Worm (Caenorhabditis elegans) whole organism, midembryonic: Measurements from ENCODE around the gene K08D8.3.

ENCODE experiments used
- T22C8.4 ChIP-seq: fragments of 200-800 bp; sonication (Bioruptor generic); IDR thresholded peaks from 2 replicates; pipeline ENCODE4 v1.3.6; 2022; ENCODE audit warnings: missing genetic modification characterization, missing compliant biosample characterization
- cog-1 ChIP-seq: sonication (generic microtip); optimal IDR thresholded peaks from 2 replicates; lab custom pipeline; 2016; ENCODE audit warnings: missing genetic modification characterization, missing compliant biosample characterization
- flt-1 ChIP-seq: fragments of 200-800 bp; sonication (Bioruptor generic); IDR thresholded peaks from 2 replicates; pipeline ENCODE4 v1.3.6; 2022; ENCODE audit warnings: missing genetic modification characterization, missing compliant biosample characterization
- klf-2 ChIP-seq: fragments of 200-800 bp; sonication (Bioruptor generic); conservative IDR thresholded peaks from 2 replicates; pipeline ENCODE4 v1.3.6; 2022; ENCODE audit warnings: missing genetic modification reagents, missing genetic modification characterization, missing compliant biosample characterization
- med-1 ChIP-seq: sonication (generic microtip); optimal IDR thresholded peaks from 2 replicates; lab custom pipeline; 2017; ENCODE audit warnings: missing genetic modification characterization, mild to moderate bottlenecking, missing compliant biosample characterization, antibody characterized with exemption, missing genetic modification reagents; ENCODE audit not compliant: insufficient read depth
- ref-1 ChIP-seq: fragments of 200-800 bp; sonication (Bioruptor generic); conservative IDR thresholded peaks from 2 replicates; pipeline ENCODE4 v1.3.6; 2022; ENCODE audit warnings: missing genetic modification reagents, missing genetic modification characterization, missing compliant biosample characterization
- ztf-29 ChIP-seq: fragments of 200-800 bp; sonication (Bioruptor generic); IDR thresholded peaks from 2 replicates; pipeline ENCODE4 v1.3.6; 2022; ENCODE audit warnings: missing genetic modification reagents, missing genetic modification characterization, missing compliant biosample characterization

DNA sequence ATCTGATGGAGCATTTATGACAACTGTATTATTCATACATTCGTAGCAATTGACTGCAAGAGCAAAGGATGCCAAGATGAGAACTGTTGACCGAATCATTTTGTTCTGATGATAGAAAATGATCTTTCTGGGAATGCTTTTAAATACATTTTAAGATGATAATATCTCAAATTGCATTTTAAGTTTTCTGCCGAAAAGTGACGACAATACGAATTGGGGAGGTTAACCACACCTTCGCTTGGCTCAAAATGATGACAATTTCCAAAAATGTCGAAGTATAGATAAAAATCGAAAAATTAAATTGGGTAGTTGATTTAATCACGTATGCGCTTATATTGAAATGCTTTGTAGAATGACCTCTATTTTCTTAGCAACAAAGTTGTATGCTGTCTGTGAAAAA lies 34.8 kb upstream of the K08D8.3 start, which contains the start of gene dod-24:
- no peak for TF ChIP-seq cog-1
- no peak for TF ChIP-seq flt-1 (GFP tag; lab: Robert Waterston, UW)
- no peak for TF ChIP-seq klf-2 (GFP tag; lab: Robert Waterston, UW)
- no peak for TF ChIP-seq ztf-29 (GFP tag; lab: Robert Waterston, UW)
- no peak for TF ChIP-seq ref-1 (GFP tag; lab: Robert Waterston, UW)
- TF ChIP-seq T22C8.4 (GFP tag; lab: Robert Waterston, UW): no peak
- no peak for TF ChIP-seq med-1 (GFP tag; lab: Kevin White, UChicago)
